Worm (Caenorhabditis elegans) whole organism, early embryonic: Measurements from ENCODE around the gene ifd-2.

ENCODE experiments used
- ama-1 ChIP-seq: fragments of 150-350 bp; optimal IDR thresholded peaks from 2 replicates; lab custom pipeline; 2014
- flt-1 ChIP-seq: fragments of 200-800 bp; sonication (Bioruptor generic); IDR thresholded peaks from 2 replicates; pipeline ENCODE4 v1.3.6; 2022; ENCODE audit warnings: missing genetic modification characterization, missing compliant biosample characterization
- hmbx-1 ChIP-seq: sonication (generic microtip); optimal IDR thresholded peaks from 2 replicates; lab custom pipeline; 2016; ENCODE audit warnings: mild to moderate bottlenecking, missing genetic modification characterization, missing compliant biosample characterization
- hmg-4 ChIP-seq: fragments of 200-800 bp; sonication (Bioruptor generic); optimal IDR thresholded peaks from 2 replicates; lab custom pipeline; 2018; ENCODE audit warnings: mild to moderate bottlenecking, missing genetic modification characterization, missing compliant biosample characterization
- pes-1 ChIP-seq: fragments of 200-800 bp; sonication (Bioruptor generic); IDR thresholded peaks from 2 replicates; pipeline ENCODE4 v1.3.6; 2022; ENCODE audit warnings: missing genetic modification reagents, missing genetic modification characterization, missing compliant biosample characterization
- sea-1 ChIP-seq: fragments of 200-800 bp; sonication (Bioruptor generic); conservative IDR thresholded peaks from 2 replicates; pipeline ENCODE4 v1.3.6; 2022; ENCODE audit warnings: missing genetic modification characterization, missing compliant biosample characterization
- tra-4 ChIP-seq: sonication (generic microtip); optimal IDR thresholded peaks from 2 replicates; lab custom pipeline; 2017; ENCODE audit warnings: missing genetic modification characterization, missing compliant biosample characterization

DNA sequence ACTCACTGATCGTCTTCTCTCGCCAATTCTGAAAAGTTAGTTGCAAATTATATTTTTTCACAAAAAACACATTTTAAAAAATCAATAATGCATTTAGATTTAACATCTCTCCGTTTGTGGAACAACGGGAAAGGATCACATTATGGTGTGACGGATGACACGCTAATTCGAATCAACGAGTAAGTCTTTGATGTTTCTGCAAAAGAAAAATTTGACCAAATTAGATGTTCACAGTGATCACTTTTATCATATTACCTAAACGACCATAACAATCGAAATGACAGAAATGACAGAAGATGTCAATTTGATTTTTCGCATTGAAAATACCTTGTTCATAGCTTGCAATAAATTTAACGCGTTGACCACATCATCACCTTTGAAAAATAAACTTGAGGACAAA is 45.6 kb upstream of the ifd-2 start:
- no peak for TF ChIP-seq hmg-4 (GFP tag; lab: Kevin White, UChicago)
- no peak for TF ChIP-seq pes-1
- TF ChIP-seq sea-1: no peak
- TF ChIP-seq hmbx-1 (tag; lab: Kevin White, UChicago): no peak
- no peak for TF ChIP-seq ama-1 (lab: Kevin White, UChicago)
- TF ChIP-seq flt-1 (GFP tag; lab: Robert Waterston, UW): no peak
- TF ChIP-seq tra-4 (tag; lab: Kevin White, UChicago): no peak
